Worm (Caenorhabditis elegans) whole organism, L1 larva: Measurements from ENCODE around the gene K05F1.6.

ENCODE experiments used
- C34B4.2 ChIP-seq: sonication (generic microtip); optimal IDR thresholded peaks from 2 replicates; lab custom pipeline; 2017; ENCODE audit warnings: mild to moderate bottlenecking, missing genetic modification characterization, missing compliant biosample characterization
- F16B12.6 ChIP-seq: fragments of 150-350 bp; optimal IDR thresholded peaks from 2 replicates; lab custom pipeline; 2014; ENCODE audit warnings: missing biosample characterization, missing genetic modification characterization
- blmp-1 ChIP-seq: fragments of 150-350 bp; optimal IDR thresholded peaks from 2 replicates; lab custom pipeline; 2014; ENCODE audit warnings: missing biosample characterization, missing genetic modification characterization
- ceh-82 ChIP-seq, 3 experiments: fragments of 150-350 bp in 1 of 3; sonication (generic microtip) in 2 of 3; optimal IDR thresholded peaks; 2 replicates each; lab custom pipeline; 2014 to 2017; ENCODE audit warnings: missing biosample characterization in 3 of 3, missing genetic modification characterization in 3 of 3
- efl-3 ChIP-seq: fragments of 200-800 bp; sonication (Bioruptor generic); optimal IDR thresholded peaks from 2 replicates; lab custom pipeline; 2018; ENCODE audit warnings: mild to moderate bottlenecking, missing genetic modification characterization, missing compliant biosample characterization
- egl-13 ChIP-seq: sonication (generic microtip); optimal IDR thresholded peaks from 2 replicates; lab custom pipeline; 2016; ENCODE audit warnings: missing genotype, missing genetic modification reagents, missing genetic modification characterization, missing compliant biosample characterization
- elt-2 ChIP-seq: sonication (generic microtip); optimal IDR thresholded peaks from 2 replicates; lab custom pipeline; 2016; ENCODE audit warnings: missing genetic modification characterization, mild to moderate bottlenecking, inconsistent platforms, missing compliant biosample characterization, missing genetic modification reagents
- elt-3 ChIP-seq, 6 experiments: fragments of 150-350 bp in 1 of 6; sonication (generic microtip); optimal IDR thresholded peaks; 2 replicates each; lab custom pipeline; 2017 to 2018; ENCODE audit warnings: missing biosample characterization in 6 of 6, missing genetic modification characterization in 6 of 6, inconsistent platforms in 1 of 6
- fkh-10 ChIP-seq: sonication (generic microtip); optimal IDR thresholded peaks from 2 replicates; lab custom pipeline; 2017; ENCODE audit warnings: missing biosample characterization, missing genetic modification reagents, missing genetic modification characterization
- grh-1 ChIP-seq: fragments of 200-800 bp; sonication (Bioruptor generic); IDR thresholded peaks from 2 replicates; pipeline ENCODE4 v1.3.6; 2022; ENCODE audit warnings: missing genetic modification reagents, missing genetic modification characterization, missing compliant biosample characterization
- hlh-17 ChIP-seq: fragments of 200-800 bp; sonication (Bioruptor generic); optimal IDR thresholded peaks from 2 replicates; lab custom pipeline; 2018; ENCODE audit warnings: missing genetic modification characterization, mild to moderate bottlenecking, missing compliant biosample characterization, moderate library complexity, borderline replicate concordance
- hlh-4 ChIP-seq: sonication (generic microtip); optimal IDR thresholded peaks from 2 replicates; lab custom pipeline; 2016; ENCODE audit warnings: mild to moderate bottlenecking, missing genetic modification characterization, missing compliant biosample characterization
- hpl-2 ChIP-seq: fragments of 150-350 bp; optimal IDR thresholded peaks from 2 replicates; lab custom pipeline; 2014; ENCODE audit warnings: missing biosample characterization, missing genetic modification reagents, missing genetic modification characterization
- jun-1 ChIP-seq: fragments of 150-350 bp; optimal IDR thresholded peaks from 2 replicates; lab custom pipeline; 2014; ENCODE audit warnings: missing biosample characterization, missing genetic modification reagents, missing genetic modification characterization
- lin-14 ChIP-seq: fragments of 200-800 bp; sonication (Bioruptor generic); optimal IDR thresholded peaks from 2 replicates; lab custom pipeline; 2018; ENCODE audit warnings: mild to moderate bottlenecking, missing genetic modification characterization, moderate library complexity, missing compliant biosample characterization
- lsy-2 ChIP-seq, 2 experiments: fragments of 150-350 bp; optimal IDR thresholded peaks; 2 replicates each; lab custom pipeline; 2014; ENCODE audit warnings: missing biosample characterization in 2 of 2, missing genetic modification characterization in 2 of 2
- nhr-11 ChIP-seq: fragments of 150-350 bp; optimal IDR thresholded peaks from 2 replicates; lab custom pipeline; 2014; ENCODE audit warnings: missing biosample characterization, missing genetic modification characterization
- nhr-28 ChIP-seq: fragments of 150-350 bp; optimal IDR thresholded peaks from 2 replicates; lab custom pipeline; 2014; ENCODE audit warnings: missing biosample characterization, missing genetic modification characterization
- nhr-47 ChIP-seq: sonication (generic microtip); optimal IDR thresholded peaks from 2 replicates; lab custom pipeline; 2016; ENCODE audit warnings: mild to moderate bottlenecking, missing genetic modification characterization, moderate library complexity, missing compliant biosample characterization
- nhr-77 ChIP-seq: fragments of 150-350 bp; optimal IDR thresholded peaks from 2 replicates; lab custom pipeline; 2014; ENCODE audit warnings: missing biosample characterization, missing genetic modification characterization
- nhr-84 ChIP-seq: sonication (generic microtip); optimal IDR thresholded peaks from 2 replicates; lab custom pipeline; 2017; ENCODE audit warnings: missing biosample characterization, missing genetic modification characterization
- pax-3 ChIP-seq: fragments of 200-800 bp; sonication (Bioruptor generic); optimal IDR thresholded peaks from 2 replicates; lab custom pipeline; 2018; ENCODE audit warnings: mild to moderate bottlenecking, missing genetic modification characterization, moderate library complexity, missing compliant biosample characterization
- snu-23 ChIP-seq: sonication (generic microtip); optimal IDR thresholded peaks from 2 replicates; lab custom pipeline; 2016; ENCODE audit warnings: missing genetic modification characterization, missing compliant biosample characterization
- sox-4 ChIP-seq: sonication (generic microtip); optimal IDR thresholded peaks from 2 replicates; lab custom pipeline; 2016; ENCODE audit warnings: missing genetic modification characterization, missing compliant biosample characterization
- swsn-7 ChIP-seq: sonication (generic microtip); optimal IDR thresholded peaks from 2 replicates; lab custom pipeline; 2016; ENCODE audit warnings: missing genetic modification characterization, missing compliant biosample characterization
- tbx-2 ChIP-seq: sonication (generic microtip); optimal IDR thresholded peaks from 2 replicates; lab custom pipeline; 2016; ENCODE audit warnings: missing genetic modification characterization, missing compliant biosample characterization
- tlp-1 ChIP-seq: fragments of 150-350 bp; optimal IDR thresholded peaks from 2 replicates; lab custom pipeline; 2014; ENCODE audit warnings: missing biosample characterization, missing genetic modification characterization
- unc-130 ChIP-seq: fragments of 150-350 bp; optimal IDR thresholded peaks from 2 replicates; lab custom pipeline; 2017; ENCODE audit warnings: missing biosample characterization, missing genetic modification characterization, inconsistent platforms
- unc-30 ChIP-seq: sonication (generic microtip); optimal IDR thresholded peaks from 2 replicates; lab custom pipeline; 2017; ENCODE audit warnings: missing biosample characterization, missing genetic modification characterization
- vab-15 ChIP-seq: sonication (generic microtip); optimal IDR thresholded peaks from 2 replicates; lab custom pipeline; 2017; ENCODE audit warnings: missing genotype, mild to moderate bottlenecking, missing genetic modification characterization, missing compliant biosample characterization
- xbp-1 ChIP-seq: sonication (generic microtip); optimal IDR thresholded peaks from 2 replicates; lab custom pipeline; 2016; ENCODE audit warnings: missing genetic modification characterization, missing compliant biosample characterization
- zag-1 ChIP-seq: fragments of 150-350 bp; optimal IDR thresholded peaks from 2 replicates; lab custom pipeline; 2014; ENCODE audit warnings: missing biosample characterization, missing genetic modification characterization
- zip-4 ChIP-seq: fragments of 200-800 bp; sonication (Bioruptor generic); optimal IDR thresholded peaks from 2 replicates; lab custom pipeline; 2018; ENCODE audit warnings: mild to moderate bottlenecking, missing genetic modification characterization, moderate library complexity, missing compliant biosample characterization
- ztf-11 ChIP-seq, 2 experiments: sonication (generic microtip); optimal IDR thresholded peaks; 2 replicates each; lab custom pipeline; 2016 to 2017; ENCODE audit warnings: missing genetic modification characterization in 2 of 2, missing biosample characterization in 1 of 2, missing compliant biosample characterization in 1 of 2

Gene K05F1.6

DNA sequence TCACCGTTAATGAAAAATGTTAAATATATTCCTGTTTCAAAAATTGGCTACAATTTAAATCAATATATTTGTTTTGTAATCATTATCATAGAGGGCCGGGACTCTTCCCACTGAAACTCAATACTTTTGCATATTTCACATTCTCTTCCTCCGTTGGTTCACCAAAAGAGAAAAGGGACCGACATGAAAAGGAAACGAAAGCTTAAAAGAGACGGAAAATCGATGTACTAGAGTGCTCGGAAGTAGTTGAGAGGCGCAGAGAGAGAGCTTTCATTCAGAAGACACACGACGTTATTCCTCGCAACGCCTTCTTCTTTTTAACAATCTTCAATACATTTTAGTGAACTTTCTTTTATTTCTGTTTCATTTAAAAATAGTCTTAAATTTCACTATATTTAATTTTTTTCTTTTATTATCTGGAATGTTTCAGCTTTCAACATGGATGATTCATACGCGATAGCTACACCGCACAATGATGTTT, 38.0 kb downstream of the K05F1.6 start, which contains the start of gene ehs-1:
TSS of gene ehs-1 (plus strand) at position 431 of the 481 bp plus-strand sequence.
- TF ChIP-seq fkh-10 (peak; percentile 29), ceh-82 (tag; optimal IDR thresholded peaks at IDR 0.05; lab: Kevin White, UChicago) (peak in 2 of 3 experiments; percentile 21 to 49), lin-14 (GFP tag; lab: Kevin White, UChicago) (peak; percentile 71), unc-130 (tag; lab: Kevin White, UChicago) (no peak)

- no peak for TF ChIP-seq nhr-47 (tag; lab: Kevin White, UChicago)
- no peak for TF ChIP-seq sox-4 (tag; lab: Kevin White, UChicago)
- no peak for TF ChIP-seq efl-3 (GFP tag; lab: Kevin White, UChicago)
- no peak for TF ChIP-seq C34B4.2 (tag; lab: Kevin White, UChicago)
- TF ChIP-seq lin-14 (GFP tag; lab: Kevin White, UChicago) = peak; percentile 51
- TF ChIP-seq blmp-1 (tag; lab: Kevin White, UChicago) = peak; percentile 74
- TF ChIP-seq grh-1 (GFP tag; lab: Robert Waterston, UW) = peak; percentile 30; the same call in 1 of the 2 replicates
- TF ChIP-seq ztf-11 (tag; optimal IDR thresholded peaks at IDR 0.05; lab: Kevin White, UChicago) = no peak
- TF ChIP-seq zag-1 = no peak
- no peak for TF ChIP-seq hlh-4 (tag; lab: Kevin White, UChicago)
- TF ChIP-seq lsy-2 (tag; optimal IDR thresholded peaks at IDR 0.05; lab: Kevin White, UChicago) = no peak
- TF ChIP-seq elt-3 (tag; optimal IDR thresholded peaks at IDR 0.05; lab: Kevin White, UChicago) = peak in 1 of 6 experiments; percentile 36
Observed at ce11 chrII:5827364-5827763, 45.0 kb downstream of the K05F1.6 start, which contains the start of gene tbc-2. Gene tbc-2 (minus strand): TSS chrII:5827443.

ce11 chrII:5828486-5828885, 46.2 kb downstream of the K05F1.6 start, which contains the start of gene ZK1248.11:
Gene ZK1248.11 (minus strand): TSS chrII:5828586.
- TF ChIP-seq blmp-1 (tag; lab: Kevin White, UChicago) = no peak
- no peak for TF ChIP-seq xbp-1 (tag; lab: Kevin White, UChicago)
- no peak for TF ChIP-seq nhr-84 (tag; lab: Kevin White, UChicago)
- TF ChIP-seq pax-3 = no peak
- TF ChIP-seq nhr-11 = no peak
- TF ChIP-seq egl-13 = no peak
- TF ChIP-seq tbx-2 (tag; lab: Kevin White, UChicago) = no peak
- no peak for TF ChIP-seq hlh-17
- TF ChIP-seq swsn-7 (tag; lab: Kevin White, UChicago) = no peak
- TF ChIP-seq ceh-82 (tag; optimal IDR thresholded peaks at IDR 0.05; lab: Kevin White, UChicago) = no peak
- no peak for TF ChIP-seq nhr-28 (tag; lab: Kevin White, UChicago)
- no peak for TF ChIP-seq nhr-77 (tag; lab: Kevin White, UChicago)
- no peak for TF ChIP-seq F16B12.6 (tag; lab: Kevin White, UChicago)
- TF ChIP-seq jun-1 (tag; lab: Kevin White, UChicago) = no peak
- TF ChIP-seq hpl-2 (GFP tag; lab: Kevin White, UChicago) = no peak
- TF ChIP-seq unc-30 = no peak
- no peak for TF ChIP-seq vab-15
- TF ChIP-seq snu-23 (GFP tag; lab: Kevin White, UChicago) = no peak
- no peak for TF ChIP-seq grh-1 (GFP tag; lab: Robert Waterston, UW)
- TF ChIP-seq zip-4 (GFP tag; lab: Kevin White, UChicago) = no peak

DNA sequence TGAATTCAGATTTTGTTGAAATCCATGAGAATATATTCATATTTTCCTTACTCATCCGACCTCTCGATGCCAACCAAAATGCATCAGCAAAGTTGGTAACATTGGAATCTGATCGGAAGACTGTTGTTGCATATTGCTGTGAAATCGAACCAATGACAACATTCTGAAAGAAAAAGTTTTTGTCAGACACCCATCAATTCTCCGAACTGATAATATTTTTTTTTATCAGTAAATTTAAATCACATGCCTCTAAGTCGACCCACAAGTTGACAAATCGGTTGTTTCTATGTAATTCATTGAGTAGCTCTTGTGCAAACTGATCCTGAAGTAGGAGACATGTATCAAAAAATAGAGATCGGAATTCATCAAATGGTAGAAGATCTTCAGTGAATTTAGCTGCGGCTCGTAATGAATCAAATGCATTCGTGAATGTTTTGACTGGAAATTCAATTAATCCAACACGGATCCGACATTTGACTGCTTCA, 47.7 kb downstream of the K05F1.6 start, which contains the start of gene col-74:
TSS of gene col-74 (plus strand) at position 435 of the 485 bp plus-strand sequence.
- no peak for TF ChIP-seq lin-14 (GFP tag; lab: Kevin White, UChicago)
- TF ChIP-seq elt-2 (tag; lab: Kevin White, UChicago) = peak; percentile 55

ce11 chrII:5831373-5831772, 49.1 kb downstream of the K05F1.6 start:
- TF ChIP-seq lsy-2 (tag; optimal IDR thresholded peaks at IDR 0.05; lab: Kevin White, UChicago) (no peak), tlp-1 (tag; lab: Kevin White, UChicago) (no peak)
